Fruit fly (Drosophila melanogaster) whole organism, embryonic: ENCODE results near the gene CG17300.

Source experiments
- CG10565 ChIP-seq: fragments of 200-800 bp; sonication (Bioruptor generic); optimal IDR thresholded peaks from 3 replicates; lab custom pipeline; 2016; ENCODE audit warnings: missing biosample characterization, mild to moderate bottlenecking, missing genetic modification characterization
- CG11504 ChIP-seq: fragments of 200-800 bp; sonication (Bioruptor generic); optimal IDR thresholded peaks from 3 replicates; lab custom pipeline; 2019; ENCODE audit warnings: missing biosample characterization, mild to moderate bottlenecking, missing genetic modification characterization, moderate library complexity
- CG1233 ChIP-seq: fragments of 200-800 bp; sonication (Bioruptor generic); optimal IDR thresholded peaks from 4 replicates; lab custom pipeline; 2018; ENCODE audit warnings: missing biosample characterization, mild to moderate bottlenecking, missing genetic modification characterization
- CG13296 ChIP-seq: fragments of 200-800 bp; sonication (Bioruptor generic); optimal IDR thresholded peaks from 3 replicates; lab custom pipeline; 2018; ENCODE audit warnings: missing biosample characterization, mild to moderate bottlenecking, missing genetic modification characterization
- CG15269 ChIP-seq: fragments of 200-800 bp; sonication (Bioruptor generic); optimal IDR thresholded peaks from 2 replicates; lab custom pipeline; 2018; ENCODE audit warnings: missing biosample characterization, mild to moderate bottlenecking, missing genetic modification characterization, moderate library complexity
- CG15479 ChIP-seq: fragments of 200-800 bp; sonication (Bioruptor generic); optimal IDR thresholded peaks from 3 replicates; lab custom pipeline; 2019; ENCODE audit warnings: missing biosample characterization, mild to moderate bottlenecking, missing genetic modification characterization, moderate library complexity
- CG17829 ChIP-seq: fragments of 200-800 bp; optimal IDR thresholded peaks from 2 replicates; lab custom pipeline; 2019; ENCODE audit warnings: missing biosample characterization, mild to moderate bottlenecking, missing genetic modification characterization, moderate library complexity
- CG30020 ChIP-seq: fragments of 200-800 bp; optimal IDR thresholded peaks from 2 replicates; lab custom pipeline; 2019; ENCODE audit warnings: missing biosample characterization, mild to moderate bottlenecking, missing genetic modification characterization, moderate library complexity
- CG3726 ChIP-seq: fragments of 200-800 bp; sonication (Bioruptor generic); IDR thresholded peaks from 3 replicates; pipeline ENCODE4, ENCODE4 v1.3.6; 2022; ENCODE audit warnings: missing biosample characterization, missing genetic modification characterization
- CG3838 ChIP-seq: fragments of 200-800 bp; sonication (Bioruptor generic); optimal IDR thresholded peaks from 3 replicates; lab custom pipeline; 2016; ENCODE audit warnings: missing biosample characterization, missing genetic modification characterization
- CG3995 ChIP-seq: fragments of 200-800 bp; sonication (Bioruptor generic); optimal IDR thresholded peaks from 3 replicates; lab custom pipeline; 2016; ENCODE audit warnings: missing biosample characterization, missing genetic modification characterization
- CG43689 ChIP-seq: fragments of 200-800 bp; sonication (Bioruptor generic); IDR thresholded peaks from 2 replicates; pipeline ENCODE4 v1.3.6; 2022; ENCODE audit warnings: missing biosample characterization, missing genetic modification characterization
- CG4424 ChIP-seq: fragments of 200-800 bp; sonication (Bioruptor generic); optimal IDR thresholded peaks from 3 replicates; lab custom pipeline; 2016; ENCODE audit warnings: missing biosample characterization, missing genetic modification characterization
- CG7556 ChIP-seq: fragments of 200-800 bp; sonication (Bioruptor generic); optimal IDR thresholded peaks from 2 replicates; lab custom pipeline; 2017; ENCODE audit warnings: missing biosample characterization, mild to moderate bottlenecking, missing genetic modification characterization
- CTCF ChIP-seq: fragments of 200-800 bp; sonication (Bioruptor generic); optimal IDR thresholded peaks from 2 replicates; lab custom pipeline; 2017; ENCODE audit warnings: missing biosample characterization, mild to moderate bottlenecking, missing genetic modification characterization, moderate library complexity
- Drgx ChIP-seq: fragments of 200-800 bp; sonication (Bioruptor generic); IDR thresholded peaks from 2 replicates; pipeline ENCODE4 v1.3.6; 2022; ENCODE audit warnings: missing biosample characterization, missing genetic modification characterization
- Gsc ChIP-seq: fragments of 200-800 bp; sonication (Bioruptor generic); IDR thresholded peaks from 2 replicates; pipeline ENCODE4 v1.3.6; 2022; ENCODE audit warnings: missing biosample characterization, missing genetic modification characterization
- Gug ChIP-seq: fragments of 200-800 bp; sonication (Bioruptor generic); IDR thresholded peaks from 4 replicates; pipeline ENCODE4 v1.3.6; 2022; ENCODE audit warnings: missing biosample characterization, missing genetic modification characterization
- Hr78 ChIP-seq, 2 experiments: fragments of 200-800 bp in 1 of 2; fragments of >200 bp in 1 of 2; sonication (Bioruptor generic) in 1 of 2; optimal IDR thresholded peaks; 2 replicates each; lab custom pipeline; 2017 to 2019; ENCODE audit warnings: missing biosample characterization in 2 of 2, missing genetic modification characterization in 2 of 2, mild to moderate bottlenecking in 1 of 2, moderate library complexity in 1 of 2
- Jarid2 ChIP-seq: fragments of 200-800 bp; sonication (Bioruptor generic); optimal IDR thresholded peaks from 3 replicates; lab custom pipeline; 2017; ENCODE audit warnings: mild to moderate bottlenecking, missing biosample characterization, missing genetic modification reagents, missing genetic modification characterization
- Lhr ChIP-seq: fragments of 200-800 bp; sonication (Bioruptor generic); optimal IDR thresholded peaks from 3 replicates; lab custom pipeline; 2017; ENCODE audit warnings: mild to moderate bottlenecking, missing biosample characterization, missing genetic modification reagents, missing genetic modification characterization
- Mad ChIP-seq: fragments of 200-800 bp; sonication (Bioruptor generic); optimal IDR thresholded peaks from 2 replicates; lab custom pipeline; 2016; ENCODE audit warnings: missing biosample characterization, missing genetic modification characterization
- Neu2 ChIP-seq: fragments of 200-800 bp; sonication (Bioruptor generic); optimal IDR thresholded peaks from 3 replicates; lab custom pipeline; 2016; ENCODE audit warnings: missing biosample characterization, missing genetic modification characterization, borderline replicate concordance
- Nf-YC ChIP-seq: fragments of 200-800 bp; optimal IDR thresholded peaks from 3 replicates; lab custom pipeline; 2019; ENCODE audit warnings: missing biosample characterization, mild to moderate bottlenecking, missing genetic modification characterization, moderate library complexity
- Optix ChIP-seq: fragments of 200-800 bp; sonication (Bioruptor generic); IDR thresholded peaks from 3 replicates; pipeline ENCODE4 v1.3.6; 2022; ENCODE audit warnings: missing biosample characterization, missing genetic modification characterization
- Scr ChIP-seq: fragments of 200-800 bp; sonication (Bioruptor generic); IDR thresholded peaks from 2 replicates; pipeline ENCODE4 v1.3.6; 2022; ENCODE audit warnings: missing biosample characterization, missing genetic modification characterization; ENCODE audit not compliant: partially characterized antibody
- Sin3A ChIP-seq: fragments of >200 bp; optimal IDR thresholded peaks from 2 replicates; lab custom pipeline; 2018
- Six4 ChIP-seq: fragments of 200-800 bp; sonication (Bioruptor generic); optimal IDR thresholded peaks from 2 replicates; lab custom pipeline; 2016; ENCODE audit warnings: missing biosample characterization, missing genetic modification characterization
- Usf ChIP-seq: fragments of 200-800 bp; sonication (Bioruptor generic); optimal IDR thresholded peaks from 2 replicates; lab custom pipeline; 2017; ENCODE audit warnings: missing genotype, missing biosample characterization, missing genetic modification characterization
- bab2 ChIP-seq: fragments of 200-800 bp; sonication (Bioruptor generic); optimal IDR thresholded peaks from 2 replicates; lab custom pipeline; 2016; ENCODE audit warnings: missing biosample characterization, missing genetic modification characterization
- bsh ChIP-seq, 2 experiments: fragments of 200-800 bp; sonication (Bioruptor generic); optimal IDR thresholded peaks; 2 replicates each; lab custom pipeline; 2017 to 2018; ENCODE audit warnings: mild to moderate bottlenecking in 2 of 2, missing biosample characterization in 2 of 2, missing genetic modification characterization in 2 of 2, moderate library complexity in 1 of 2
- disco-r ChIP-seq: fragments of 200-800 bp; sonication (Bioruptor generic); optimal IDR thresholded peaks from 2 replicates; lab custom pipeline; 2016; ENCODE audit warnings: missing biosample characterization, missing genetic modification characterization
- eve ChIP-seq, 2 experiments: fragments of >200 bp; optimal IDR thresholded peaks; 2 replicates each; lab custom pipeline; 2017; ENCODE audit warnings: missing biosample characterization in 2 of 2, missing genetic modification characterization in 2 of 2
- fu2 ChIP-seq: fragments of 200-800 bp; sonication (Bioruptor generic); optimal IDR thresholded peaks from 2 replicates; lab custom pipeline; 2016; ENCODE audit warnings: missing biosample characterization, missing genetic modification characterization
- jumu ChIP-seq: fragments of 200-800 bp; sonication (Bioruptor generic); optimal IDR thresholded peaks from 3 replicates; lab custom pipeline; 2016; ENCODE audit warnings: missing biosample characterization, missing genetic modification characterization
- lov ChIP-seq, 2 experiments: fragments of 200-800 bp in 1 of 2; fragments of >200 bp in 1 of 2; sonication (Bioruptor generic) in 1 of 2; IDR thresholded peaks in 1 of 2; optimal IDR thresholded peaks in 1 of 2; 2 replicates in 1 of 2; 3 replicates in 1 of 2; pipeline versions ENCODE4 v1.3.6 to Lab custom; 2017 to 2022; ENCODE audit warnings: missing biosample characterization in 1 of 2, missing genetic modification characterization in 1 of 2
- luna ChIP-seq: fragments of 200-800 bp; sonication (Bioruptor generic); optimal IDR thresholded peaks from 2 replicates; lab custom pipeline; 2016; ENCODE audit warnings: missing biosample characterization, missing genetic modification characterization
- maf-S ChIP-seq: fragments of 200-800 bp; sonication (Bioruptor generic); optimal IDR thresholded peaks from 2 replicates; lab custom pipeline; 2016; ENCODE audit warnings: missing biosample characterization, missing genetic modification characterization
- nerfin-1 ChIP-seq: fragments of 200-800 bp; sonication (Bioruptor generic); optimal IDR thresholded peaks from 3 replicates; lab custom pipeline; 2019; ENCODE audit warnings: missing biosample characterization, mild to moderate bottlenecking, missing genetic modification characterization, moderate library complexity
- odd ChIP-seq: fragments of 200-800 bp; sonication (Bioruptor generic); optimal IDR thresholded peaks from 2 replicates; lab custom pipeline; 2017; ENCODE audit warnings: missing biosample characterization, mild to moderate bottlenecking, missing genetic modification characterization
- org-1 ChIP-seq: fragments of 200-800 bp; sonication (Bioruptor generic); optimal IDR thresholded peaks from 2 replicates; lab custom pipeline; 2017; ENCODE audit warnings: missing biosample characterization, missing genetic modification characterization
- otp ChIP-seq: fragments of 200-800 bp; sonication (Bioruptor generic); IDR thresholded peaks from 3 replicates; pipeline ENCODE4, ENCODE4 v1.3.6; 2022; ENCODE audit warnings: missing biosample characterization, missing genetic modification characterization
- peb ChIP-seq: fragments of 200-800 bp; sonication (Bioruptor generic); IDR thresholded peaks from 2 replicates; pipeline ENCODE4 v1.3.6; 2022; ENCODE audit warnings: missing biosample characterization, missing genetic modification characterization
- phol ChIP-seq: fragments of 200-800 bp; sonication (Bioruptor generic); optimal IDR thresholded peaks from 3 replicates; lab custom pipeline; 2018; ENCODE audit warnings: missing biosample characterization, mild to moderate bottlenecking, missing genetic modification characterization, moderate library complexity
- pros ChIP-seq: fragments of 200-800 bp; sonication (Bioruptor generic); optimal IDR thresholded peaks from 3 replicates; lab custom pipeline; 2019; ENCODE audit warnings: missing biosample characterization, mild to moderate bottlenecking, missing genetic modification characterization, moderate library complexity
- schlank ChIP-seq: fragments of 200-800 bp; sonication (Bioruptor generic); optimal IDR thresholded peaks from 2 replicates; lab custom pipeline; 2018; ENCODE audit warnings: missing biosample characterization, mild to moderate bottlenecking, missing genetic modification characterization
- sd ChIP-seq: fragments of 200-800 bp; sonication (Bioruptor generic); optimal IDR thresholded peaks from 3 replicates; lab custom pipeline; 2018; ENCODE audit warnings: missing biosample characterization, mild to moderate bottlenecking, missing genetic modification characterization, moderate library complexity
- toy ChIP-seq: fragments of 200-800 bp; sonication (Bioruptor generic); IDR thresholded peaks from 2 replicates; pipeline ENCODE4 v1.3.6; 2022; ENCODE audit warnings: missing biosample characterization, missing genetic modification characterization
- zf30C ChIP-seq: fragments of 200-800 bp; sonication (Bioruptor generic); optimal IDR thresholded peaks from 3 replicates; lab custom pipeline; 2018; ENCODE audit warnings: missing biosample characterization, mild to moderate bottlenecking, missing genetic modification characterization

The CG17300 gene

DNA sequence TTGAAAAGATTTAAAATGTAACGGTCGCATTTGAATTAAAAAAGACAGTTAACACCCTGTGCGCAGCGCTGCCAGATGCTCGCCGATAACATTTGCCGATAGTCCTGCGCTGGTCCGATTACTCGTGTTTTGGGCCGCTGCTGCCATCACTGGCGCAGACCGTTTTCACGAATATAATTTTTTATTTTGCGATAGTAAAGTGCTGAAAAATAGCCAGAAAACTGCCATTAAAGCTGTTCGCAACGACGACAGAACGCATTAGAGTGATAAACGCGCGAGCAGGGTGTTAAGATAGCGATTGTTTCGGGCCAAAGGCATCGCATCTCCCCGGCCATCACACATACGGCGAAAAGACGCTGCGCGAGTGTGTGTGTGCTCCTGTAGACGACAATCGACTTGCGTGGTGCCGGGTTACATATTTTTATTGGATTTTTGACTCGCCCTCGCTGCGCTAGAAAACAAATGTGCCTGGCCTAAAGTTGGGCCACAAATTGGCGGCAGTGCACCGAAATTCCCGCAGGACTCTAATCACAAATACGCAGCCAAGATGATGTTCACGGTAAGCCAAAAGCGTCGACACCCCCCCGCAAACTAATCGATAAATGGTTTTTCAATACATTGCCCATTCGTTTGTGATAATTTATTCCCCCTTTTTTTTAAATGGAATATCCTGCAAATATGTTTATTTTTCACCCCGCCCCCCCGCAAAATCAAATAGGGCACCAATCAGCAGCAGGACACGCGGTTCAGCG lies 50.2 kb downstream of the CG17300 start, which contains the start of gene Srrm1 (continued):
- TF ChIP-seq CG30020 (tag; lab: Kevin White, UChicago) (peak; percentile 45), CG11504 (tag; lab: Kevin White, UChicago) (peak; percentile 20), Scr (peak; percentile 88), Hr78 (GFP tag; optimal IDR thresholded peaks at IDR 0.05; lab: Kevin White, UChicago) (no peak), jumu (peak; percentile 50), peb (no peak), disco-r (GFP tag; lab: Kevin White, UChicago) (no peak), CG15479 (GFP tag; lab: Kevin White, UChicago) (no peak), eve (GFP tag; optimal IDR thresholded peaks at IDR 0.05; lab: Kevin White, UChicago) (no peak), Lhr (GFP tag; lab: Kevin White, UChicago) (peak; percentile 76), CG15269 (tag; lab: Kevin White, UChicago) (no peak), Sin3A (peak; percentile 78), Jarid2 (GFP tag; lab: Kevin White, UChicago) (no peak), bab2 (GFP tag; lab: Kevin White, UChicago) (peak; percentile 28), Optix (GFP tag; lab: Robert Waterston, UW) (no peak), org-1 (GFP tag; lab: Kevin White, UChicago) (no peak), nerfin-1 (tag; lab: Kevin White, UChicago) (no peak), Six4 (no peak), CG10565 (GFP tag; lab: Kevin White, UChicago) (no peak), Drgx (GFP tag; lab: Robert Waterston, UW) (no peak), Gug (GFP tag; lab: Robert Waterston, UW) (peak; percentile 55; the same call in 2 of the 4 replicates), zf30C (GFP tag; lab: Kevin White, UChicago) (no peak), CG13296 (no peak), CG3726 (GFP tag; lab: Robert Waterston, UW) (no peak), otp (GFP tag; lab: Robert Waterston, UW) (no peak), CG3838 (GFP tag; lab: Kevin White, UChicago) (no peak), maf-S (peak; percentile 38), schlank (tag; lab: Kevin White, UChicago) (no peak), fu2 (GFP tag; lab: Kevin White, UChicago) (peak; percentile 30), toy (GFP tag; lab: Robert Waterston, UW) (no peak), CG17829 (peak; percentile 46), pros (no peak), sd (no peak), CG1233 (GFP tag; lab: Kevin White, UChicago) (no peak), Usf (GFP tag; lab: Kevin White, UChicago) (no peak), CTCF (GFP tag; lab: Kevin White, UChicago) (peak; percentile 67), bsh (GFP tag; optimal IDR thresholded peaks at IDR 0.05; lab: Kevin White, UChicago) (no peak), odd (GFP tag; lab: Kevin White, UChicago) (no peak), Gsc (GFP tag; lab: Robert Waterston, UW) (no peak), lov (optimal IDR thresholded peaks at IDR 0.05; lab: Kevin White, UChicago) (no peak), lov (GFP tag; IDR thresholded peaks at IDR 0.05; lab: Robert Waterston, UW) (no peak), CG43689 (GFP tag; lab: Robert Waterston, UW) (no peak), Neu2 (GFP tag; lab: Kevin White, UChicago) (peak; percentile 33), CG4424 (peak; percentile 26), luna (no peak), Nf-YC (tag; lab: Kevin White, UChicago) (peak; percentile 25), CG7556 (GFP tag; lab: Kevin White, UChicago) (no peak), Mad (peak; percentile 27), phol (peak; percentile 56), CG3995 (GFP tag; lab: Kevin White, UChicago) (peak; percentile 13)
